Worm (Caenorhabditis elegans) whole organism, L4 larva: ENCODE results near the gene Y49F6B.8.

Experiments used
- D1046.2 ChIP-seq: fragments of 200-800 bp; sonication (Bioruptor generic); IDR thresholded peaks from 2 replicates; pipeline ENCODE4 v1.3.6; 2022; ENCODE audit warnings: missing genetic modification characterization, missing compliant biosample characterization
- F10B5.3 ChIP-seq: sonication (generic microtip); optimal IDR thresholded peaks from 2 replicates; lab custom pipeline; 2016; ENCODE audit warnings: mild to moderate bottlenecking, missing genetic modification characterization, missing compliant biosample characterization
- F26F4.8 ChIP-seq: fragments of 200-800 bp; sonication (Bioruptor generic); conservative IDR thresholded peaks from 2 replicates; pipeline ENCODE4 v1.3.6; 2022; ENCODE audit warnings: missing genetic modification characterization, missing compliant biosample characterization
- T26A8.4 ChIP-seq: fragments of 200-800 bp; sonication (Bioruptor generic); IDR thresholded peaks from 2 replicates; pipeline ENCODE4 v1.3.6; 2022; ENCODE audit warnings: missing genetic modification characterization, missing compliant biosample characterization
- Y105C5A.15 ChIP-seq: fragments of 200-800 bp; sonication (Bioruptor generic); IDR thresholded peaks from 2 replicates; pipeline ENCODE4 v1.3.6; 2022; ENCODE audit warnings: missing genetic modification characterization, missing compliant biosample characterization
- Y5F2A.4 ChIP-seq: fragments of 200-800 bp; sonication (Bioruptor generic); optimal IDR thresholded peaks from 2 replicates; lab custom pipeline; 2018; ENCODE audit warnings: mild to moderate bottlenecking, missing genetic modification characterization, missing compliant biosample characterization
- ZK337.2 ChIP-seq: fragments of 200-800 bp; sonication (Bioruptor generic); IDR thresholded peaks from 2 replicates; pipeline ENCODE4 v1.3.6; 2022; ENCODE audit warnings: missing genetic modification reagents, missing genetic modification characterization, missing compliant biosample characterization
- aha-1 ChIP-seq: fragments of 150-350 bp; peaks from one replicate; lab custom pipeline; 2014; ENCODE audit warnings: missing biosample characterization, missing genetic modification characterization
- ama-1 ChIP-seq: fragments of 150-350 bp; optimal IDR thresholded peaks from 2 replicates; lab custom pipeline; 2014; ENCODE audit warnings: inconsistent platforms, mixed read lengths
- arid-1 ChIP-seq: fragments of 200-800 bp; sonication (Bioruptor generic); conservative IDR thresholded peaks from 2 replicates; pipeline ENCODE4 v1.3.6; 2022; ENCODE audit warnings: missing genetic modification reagents, missing genetic modification characterization, missing compliant biosample characterization
- ceh-44 ChIP-seq: fragments of 200-800 bp; sonication (Bioruptor generic); IDR thresholded peaks from 2 replicates; pipeline ENCODE4 v1.3.6; 2022; ENCODE audit warnings: missing genetic modification reagents, missing genetic modification characterization, missing compliant biosample characterization
- ceh-62 ChIP-seq: sonication (generic microtip); optimal IDR thresholded peaks from 2 replicates; lab custom pipeline; 2017; ENCODE audit warnings: missing biosample characterization, missing genetic modification characterization
- cey-2 ChIP-seq: sonication (generic microtip); optimal IDR thresholded peaks from 3 replicates; lab custom pipeline; 2017; ENCODE audit warnings: missing genetic modification characterization, mild to moderate bottlenecking, missing compliant biosample characterization, antibody characterized with exemption, borderline replicate concordance; ENCODE audit not compliant: insufficient read depth
- daf-16 ChIP-seq, 3 experiments: sonication (generic microtip); optimal IDR thresholded peaks; 2 replicates each; lab custom pipeline; 2016 to 2017; ENCODE audit warnings: missing genetic modification characterization in 3 of 3, missing genetic modification reagents in 3 of 3, mild to moderate bottlenecking in 2 of 3, missing compliant biosample characterization in 2 of 3, missing biosample characterization in 1 of 3, moderate library complexity in 1 of 3
- dmd-8 ChIP-seq: fragments of 200-800 bp; sonication (Bioruptor generic); IDR thresholded peaks from 2 replicates; pipeline ENCODE4 v1.3.6; 2022; ENCODE audit warnings: missing genetic modification characterization, missing compliant biosample characterization
- dmd-9 ChIP-seq: fragments of 200-800 bp; sonication (Bioruptor generic); IDR thresholded peaks from 2 replicates; pipeline ENCODE4 v1.3.6; 2022; ENCODE audit warnings: missing genetic modification reagents, missing genetic modification characterization, missing compliant biosample characterization
- dpl-1 ChIP-seq: fragments of 150-350 bp; optimal IDR thresholded peaks from 2 replicates; lab custom pipeline; 2014; ENCODE audit warnings: missing biosample characterization, missing genetic modification reagents, missing genetic modification characterization
- duxl-1 ChIP-seq: sonication (generic microtip); optimal IDR thresholded peaks from 2 replicates; lab custom pipeline; 2016; ENCODE audit warnings: mild to moderate bottlenecking, missing genetic modification characterization, moderate library complexity, missing compliant biosample characterization; ENCODE audit not compliant: poor library complexity
- dve-1 ChIP-seq: sonication (generic microtip); optimal IDR thresholded peaks from 2 replicates; lab custom pipeline; 2017; ENCODE audit warnings: antibody characterized with exemption, mild to moderate bottlenecking, missing genetic modification characterization, missing compliant biosample characterization; ENCODE audit not compliant: insufficient read depth
- fkh-10 ChIP-seq: fragments of 150-350 bp; optimal IDR thresholded peaks from 2 replicates; lab custom pipeline; 2014; ENCODE audit warnings: missing biosample characterization, missing genetic modification reagents, missing genetic modification characterization
- hif-1 ChIP-seq, 2 experiments: sonication (generic microtip); optimal IDR thresholded peaks; 2 replicates each; lab custom pipeline; 2016 to 2017; ENCODE audit warnings: missing compliant biosample characterization in 2 of 2, missing genetic modification characterization in 2 of 2, missing genetic modification reagents in 2 of 2, missing genotype in 2 of 2, mild to moderate bottlenecking in 1 of 2
- hlh-30 ChIP-seq: sonication (generic microtip); optimal IDR thresholded peaks from 2 replicates; lab custom pipeline; 2017; ENCODE audit warnings: antibody characterized with exemption, mild to moderate bottlenecking, missing genetic modification characterization, missing compliant biosample characterization; ENCODE audit not compliant: insufficient read depth
- hmg-1.1 ChIP-seq: fragments of 200-800 bp; sonication (Bioruptor generic); IDR thresholded peaks from 2 replicates; pipeline ENCODE4 v1.3.6; 2022; ENCODE audit warnings: missing genetic modification reagents, missing genetic modification characterization, missing compliant biosample characterization
- jun-1 ChIP-seq: fragments of 150-350 bp; optimal IDR thresholded peaks from 2 replicates; lab custom pipeline; 2014; ENCODE audit warnings: missing biosample characterization, missing genetic modification reagents, missing genetic modification characterization
- lsy-2 ChIP-seq, 2 experiments: fragments of 150-350 bp in 1 of 2; sonication (generic microtip) in 1 of 2; optimal IDR thresholded peaks; 2 replicates each; lab custom pipeline; 2014 to 2017; ENCODE audit warnings: missing biosample characterization in 2 of 2, missing genetic modification characterization in 2 of 2
- madf-9 ChIP-seq: fragments of 200-800 bp; sonication (Bioruptor generic); conservative IDR thresholded peaks from 2 replicates; pipeline ENCODE4 v1.3.6; 2022; ENCODE audit warnings: missing genetic modification reagents, missing genetic modification characterization, missing compliant biosample characterization
- mdl-1 ChIP-seq, 2 experiments: fragments of 150-350 bp in 1 of 2; sonication (generic microtip) in 1 of 2; optimal IDR thresholded peaks; 2 replicates each; lab custom pipeline; 2014 to 2017; ENCODE audit warnings: missing biosample characterization in 2 of 2, missing genetic modification characterization in 2 of 2
- mdt-29 ChIP-seq: fragments of 200-800 bp; sonication (Bioruptor generic); IDR thresholded peaks from 2 replicates; pipeline ENCODE4 v1.3.6; 2022; ENCODE audit warnings: missing genetic modification reagents, missing genetic modification characterization, missing compliant biosample characterization
- mxl-2 ChIP-seq: fragments of 200-800 bp; sonication (Bioruptor generic); conservative IDR thresholded peaks from 2 replicates; pipeline ENCODE4 v1.3.6; 2022; ENCODE audit warnings: missing genetic modification reagents, missing genetic modification characterization, missing compliant biosample characterization
- mxl-3 ChIP-seq: fragments of 200-800 bp; sonication (Bioruptor generic); optimal IDR thresholded peaks from 2 replicates; lab custom pipeline; 2018; ENCODE audit warnings: mild to moderate bottlenecking, missing genetic modification characterization, missing compliant biosample characterization
- nhr-10 ChIP-seq: fragments of 150-350 bp; optimal IDR thresholded peaks from 2 replicates; lab custom pipeline; 2014; ENCODE audit warnings: missing biosample characterization, missing genetic modification characterization
- nhr-11 ChIP-seq: fragments of 150-350 bp; optimal IDR thresholded peaks from 2 replicates; lab custom pipeline; 2014; ENCODE audit warnings: missing biosample characterization, missing genetic modification characterization
- nhr-111 ChIP-seq: fragments of 200-800 bp; sonication (Bioruptor generic); optimal IDR thresholded peaks from 2 replicates; lab custom pipeline; 2018; ENCODE audit warnings: mild to moderate bottlenecking, missing genetic modification characterization, missing compliant biosample characterization
- nhr-6 ChIP-seq: fragments of 150-350 bp; optimal IDR thresholded peaks from 2 replicates; lab custom pipeline; 2014; ENCODE audit warnings: missing biosample characterization, missing genetic modification characterization
- pha-4 ChIP-seq, 2 experiments: fragments of 150-350 bp in 1 of 2; fragments of 200-800 bp in 1 of 2; sonication (Bioruptor generic) in 1 of 2; IDR thresholded peaks in 1 of 2; optimal IDR thresholded peaks in 1 of 2; 2 replicates each; pipeline versions ENCODE4 v1.3.6 to Lab custom; 2014 to 2022; ENCODE audit warnings: missing genetic modification characterization in 2 of 2, missing genetic modification reagents in 2 of 2, missing biosample characterization in 1 of 2, missing compliant biosample characterization in 1 of 2
- pqm-1 ChIP-seq: sonication (generic microtip); optimal IDR thresholded peaks from 2 replicates; lab custom pipeline; 2017; ENCODE audit warnings: missing biosample characterization, missing genetic modification characterization
- rbr-2 ChIP-seq: sonication (generic microtip); optimal IDR thresholded peaks from 2 replicates; lab custom pipeline; 2016; ENCODE audit warnings: missing genotype, missing genetic modification characterization, missing compliant biosample characterization
- snpc-1.2 ChIP-seq: fragments of 200-800 bp; sonication (Bioruptor generic); IDR thresholded peaks from 2 replicates; pipeline ENCODE4 v1.3.6; 2022; ENCODE audit warnings: missing genetic modification reagents, missing genetic modification characterization, missing compliant biosample characterization
- snpc-4 ChIP-seq: fragments of 150-350 bp; optimal IDR thresholded peaks from 2 replicates; lab custom pipeline; 2014; ENCODE audit warnings: missing biosample characterization, missing genetic modification characterization
- tra-1 ChIP-seq: fragments of 200-800 bp; sonication (Bioruptor generic); IDR thresholded peaks from 2 replicates; pipeline ENCODE4 v1.3.6; 2022; ENCODE audit warnings: missing genetic modification reagents, missing genetic modification characterization, missing compliant biosample characterization
- unc-130 ChIP-seq: sonication (generic microtip); optimal IDR thresholded peaks from 2 replicates; lab custom pipeline; 2016; ENCODE audit warnings: missing genetic modification reagents, missing genetic modification characterization, missing compliant biosample characterization
- zfp-2 ChIP-seq: sonication (generic microtip); optimal IDR thresholded peaks from 2 replicates; lab custom pipeline; 2016; ENCODE audit warnings: mild to moderate bottlenecking, missing genetic modification characterization, missing compliant biosample characterization
- zfp-3 ChIP-seq: fragments of 200-800 bp; sonication (Bioruptor generic); conservative IDR thresholded peaks from 2 replicates; pipeline ENCODE4 v1.3.6; 2022; ENCODE audit warnings: missing genetic modification reagents, missing genetic modification characterization, missing compliant biosample characterization
- zip-11 ChIP-seq: fragments of 200-800 bp; sonication (Bioruptor generic); IDR thresholded peaks from 2 replicates; pipeline ENCODE4 v1.3.6; 2022; ENCODE audit warnings: missing genetic modification characterization, missing compliant biosample characterization
- zip-2 ChIP-seq: fragments of 150-350 bp; optimal IDR thresholded peaks from 2 replicates; lab custom pipeline; 2014; ENCODE audit warnings: missing biosample characterization, missing genetic modification characterization
- ztf-11 ChIP-seq: fragments of 150-350 bp; optimal IDR thresholded peaks from 2 replicates; lab custom pipeline; 2014; ENCODE audit warnings: missing biosample characterization, missing genetic modification characterization
- ztf-7 ChIP-seq: fragments of 150-350 bp; optimal IDR thresholded peaks from 2 replicates; lab custom pipeline; 2014; ENCODE audit warnings: missing biosample characterization, missing genetic modification characterization

Y49F6B.8 gene

ce11 chrII:3518961-3519544 lies 37.6 kb upstream of the Y49F6B.8 start, which contains the start of gene clec-126:
Gene clec-126 (plus strand): TSS chrII:3519494.
- peak; percentile 83 for TF ChIP-seq rbr-2
- peak; percentile 73 for TF ChIP-seq snpc-1.2 (GFP tag; lab: Robert Waterston, UW)
- TF ChIP-seq madf-9 (GFP tag; lab: Robert Waterston, UW): peak; percentile 77
- TF ChIP-seq arid-1: peak; percentile 31; the same call in 1 of the 2 replicates
- peak; percentile 85 to 94 for TF ChIP-seq daf-16 (GFP tag; optimal IDR thresholded peaks at IDR 0.05; lab: Kevin White, UChicago)
- peak; percentile 96 for TF ChIP-seq daf-16 (tag; optimal IDR thresholded peaks at IDR 0.05; lab: Kevin White, UChicago)
- TF ChIP-seq Y105C5A.15 (GFP tag; lab: Robert Waterston, UW): peak; percentile 31; the same call in 1 of the 2 replicates
- TF ChIP-seq F10B5.3 (tag; lab: Kevin White, UChicago): peak; percentile 48
- peak; percentile 73; the same call in 1 of the 2 replicates for TF ChIP-seq D1046.2
- TF ChIP-seq dmd-9 (GFP tag; lab: Robert Waterston, UW): peak; percentile 78
- TF ChIP-seq T26A8.4 (GFP tag; lab: Robert Waterston, UW): peak; percentile 80
- TF ChIP-seq mdt-29 (GFP tag; lab: Robert Waterston, UW): 0 out of 2 replicates have a peak, but pooled peaks have one; percentile 63
- peak; percentile 85 for TF ChIP-seq hlh-30 (tag; lab: Kevin White, UChicago)
- TF ChIP-seq ZK337.2 (GFP tag; lab: Robert Waterston, UW): no peak
- TF ChIP-seq nhr-111 (GFP tag; lab: Kevin White, UChicago): peak; percentile 11
- TF ChIP-seq pqm-1 (tag; lab: Kevin White, UChicago): no peak
- TF ChIP-seq Y5F2A.4: peak; percentile 71
- TF ChIP-seq hif-1 (tag; optimal IDR thresholded peaks at IDR 0.05; lab: Kevin White, UChicago): peak in 1 of 2 experiments; percentile 45
- no peak for TF ChIP-seq nhr-11 (tag; lab: Kevin White, UChicago)
- peak; percentile 30 for TF ChIP-seq fkh-10
- peak; percentile 51; the same call in 1 of the 2 replicates for TF ChIP-seq ceh-44
- TF ChIP-seq zip-2: peak; percentile 65
- TF ChIP-seq nhr-10 (tag; lab: Kevin White, UChicago): no peak
- no peak for TF ChIP-seq ceh-62
- TF ChIP-seq duxl-1 (tag; lab: Kevin White, UChicago): peak; percentile 67
- TF ChIP-seq nhr-6 (tag; lab: Kevin White, UChicago): no peak
- peak; percentile 74; the same call in 1 of the 2 replicates for TF ChIP-seq pha-4 (GFP tag; IDR thresholded peaks at IDR 0.05; lab: Robert Waterston, UW)
- TF ChIP-seq pha-4 (tag; optimal IDR thresholded peaks at IDR 0.05; lab: Kevin White, UChicago): peak; percentile 27
- peak; percentile 47 for TF ChIP-seq dpl-1 (GFP tag; lab: Kevin White, UChicago)
- TF ChIP-seq ztf-7 (tag; lab: Kevin White, UChicago): peak; percentile 59
- 0 out of 2 replicates have a peak, but pooled peaks have one; percentile 22 for TF ChIP-seq F26F4.8 (GFP tag; lab: Robert Waterston, UW)
- TF ChIP-seq jun-1: peak; percentile 60
- TF ChIP-seq ztf-11: no peak
- 0 out of 2 replicates have a peak, but pooled peaks have one; percentile 11 for TF ChIP-seq zfp-3
- TF ChIP-seq zip-11: 0 out of 2 replicates have a peak, but pooled peaks have one; percentile 9
- TF ChIP-seq tra-1: peak; percentile 71; the same call in 1 of the 2 replicates
- TF ChIP-seq snpc-4 (tag; lab: Kevin White, UChicago): peak; percentile 12
- no peak for TF ChIP-seq ama-1 (lab: Kevin White, UChicago)
- TF ChIP-seq mxl-2 (GFP tag; lab: Robert Waterston, UW): 0 out of 2 replicates have a peak, but pooled peaks have one; percentile 12
- TF ChIP-seq zfp-2 (tag; lab: Kevin White, UChicago): peak; percentile 65
- TF ChIP-seq dmd-8 (GFP tag; lab: Robert Waterston, UW): no peak; the same call in 1 of the 2 replicates
- TF ChIP-seq unc-130 (GFP tag; lab: Kevin White, UChicago): peak; percentile 68
- peak; percentile 99 for TF ChIP-seq dve-1 (tag; lab: Kevin White, UChicago)
- TF ChIP-seq aha-1 (tag; lab: Kevin White, UChicago): peak; percentile 98
- peak in 1 of 2 experiments; percentile 11 for TF ChIP-seq mdl-1 (tag; optimal IDR thresholded peaks at IDR 0.05; lab: Kevin White, UChicago)
- peak; percentile 27 for TF ChIP-seq cey-2 (tag; lab: Kevin White, UChicago)
- peak; percentile 63 for TF ChIP-seq mxl-3 (GFP tag; lab: Kevin White, UChicago)
- TF ChIP-seq lsy-2 (tag; optimal IDR thresholded peaks at IDR 0.05; lab: Kevin White, UChicago): peak; percentile 27 to 85
- TF ChIP-seq hmg-1.1: peak; percentile 84
